Fruit fly (Drosophila melanogaster): ENCODE data around the gene Nost.

DNA sequence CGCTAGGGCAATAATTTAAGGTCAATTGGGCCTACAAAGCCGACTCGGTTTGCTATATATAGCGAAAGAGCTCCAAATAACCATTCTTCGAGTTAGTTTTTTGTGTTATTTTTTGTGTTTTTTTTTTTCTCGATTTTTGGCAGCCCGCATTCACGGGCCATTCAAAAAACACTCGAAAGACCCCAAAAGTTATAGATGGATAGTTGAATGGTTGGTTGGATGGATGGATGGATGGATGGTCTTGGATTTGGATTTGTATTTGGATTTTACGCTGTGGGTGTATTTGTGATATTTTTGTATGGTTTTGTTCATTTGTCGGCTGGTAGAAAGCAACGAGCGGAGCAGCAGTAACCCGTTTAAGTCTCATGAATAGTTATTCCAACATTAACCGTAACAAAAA is 34.0 kb downstream of the Nost start:
- TF ChIP-seq EcR (GFP tag; optimal IDR thresholded peaks at IDR 0.05) (no peak), pan (optimal IDR thresholded peaks at IDR 0.05) (no peak), psq (optimal IDR thresholded peaks at IDR 0.05) (no peak), CG8478 (optimal IDR thresholded peaks at IDR 0.05) (no peak), usp (GFP tag; optimal IDR thresholded peaks at IDR 0.05) (no peak), Dll (optimal IDR thresholded peaks at IDR 0.05) (no peak)
